3 worm cellular contexts compared by ENCODE assay signal in the genomic region with DNA sequence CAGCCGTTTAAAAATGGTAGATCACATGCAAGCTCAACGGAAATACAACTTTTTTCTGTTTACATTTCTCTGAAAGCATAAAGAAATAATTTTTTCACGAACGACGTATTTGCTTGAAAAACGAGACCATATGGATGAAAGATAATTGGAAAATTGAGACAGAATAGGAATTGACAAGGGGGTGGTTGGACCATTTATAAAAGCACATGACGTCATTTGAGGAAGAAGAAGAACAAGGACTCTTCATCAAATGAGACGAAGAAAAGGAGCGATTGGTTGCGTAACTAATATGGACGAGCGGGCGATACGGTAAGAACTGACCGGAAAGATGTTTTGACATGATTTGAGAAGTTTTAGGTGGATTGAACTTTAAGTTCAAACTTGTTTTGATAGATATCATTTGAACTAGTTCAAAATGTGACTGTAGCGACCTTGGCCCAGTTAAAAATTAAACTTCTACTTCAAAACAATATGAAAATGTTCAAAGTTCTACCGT.
TF ChIP-seq lines count a peak whose summit lies in the region.

No protein-coding gene starts in this region.

TF ChIP-seq in whole organism, L1 larva, 84 proteins besides CTCF, POLR2A, EP300 and RAD21 (continued from another document):
- TF ChIP-seq grh-1 (GFP tag; IDR thresholded peaks at IDR 0.05; lab: Robert Waterston, UW) (peak; percentile 52; the same call in 1 of the 2 replicates), Y116A8C.19 (tag; optimal IDR thresholded peaks at IDR 0.05; lab: Kevin White, UChicago; ENCODE audit: borderline replicate concordance) (no peak), lin-15B (tag; optimal IDR thresholded peaks at IDR 0.05; lab: Kevin White, UChicago) (no peak), fkh-10 (GFP tag; optimal IDR thresholded peaks at IDR 0.05; lab: Kevin White, UChicago) (no peak), snpc-4 (tag; optimal IDR thresholded peaks at IDR 0.05; lab: Kevin White, UChicago) (no peak), mab-9 (GFP tag; IDR thresholded peaks at IDR 0.05; lab: Robert Waterston, UW) (peak; percentile 46; the same call in 1 of the 2 replicates), egl-27 (tag; optimal IDR thresholded peaks at IDR 0.05; lab: Kevin White, UChicago) (no peak), ces-1 (GFP tag; optimal IDR thresholded peaks at IDR 0.05; lab: Kevin White, UChicago) (no peak), aly-2 (tag; optimal IDR thresholded peaks at IDR 0.05; lab: Kevin White, UChicago) (no peak), nhr-85 (tag; lab: Kevin White, UChicago) (peak; percentile 91), alr-1 (tag; optimal IDR thresholded peaks at IDR 0.05; lab: Kevin White, UChicago; ENCODE audit: borderline replicate concordance) (no peak), C34B4.2 (tag; optimal IDR thresholded peaks at IDR 0.05; lab: Kevin White, UChicago) (no peak), unc-98 (GFP tag; IDR thresholded peaks at IDR 0.05; lab: Robert Waterston, UW) (no peak), mef-2 (tag; optimal IDR thresholded peaks at IDR 0.05; lab: Kevin White, UChicago) (no peak), hlh-17 (GFP tag; optimal IDR thresholded peaks at IDR 0.05; lab: Kevin White, UChicago; ENCODE audit: borderline replicate concordance) (no peak), nhr-90 (tag; optimal IDR thresholded peaks at IDR 0.05; lab: Kevin White, UChicago; ENCODE audit: poor library complexity) (peak; percentile 11), tbx-2 (tag; optimal IDR thresholded peaks at IDR 0.05; lab: Kevin White, UChicago) (peak; percentile 67), efl-1 (optimal IDR thresholded peaks at IDR 0.05; lab: Kevin White, UChicago) (peak in 1 of 2 experiments; percentile 7), efl-1 (GFP tag; optimal IDR thresholded peaks at IDR 0.05 in 1 of 2; lab: Kevin White, UChicago) (peak; percentile 14 to 93), fkh-4 (tag; optimal IDR thresholded peaks at IDR 0.05; lab: Kevin White, UChicago; ENCODE audit: borderline replicate concordance) (no peak), ceh-63 (GFP tag; optimal IDR thresholded peaks at IDR 0.05; lab: Kevin White, UChicago) (no peak)
TF ChIP-seq in whole organism, L1 larva: peak in this region for 31.

TF ChIP-seq in whole organism, L4 larva, 104 proteins besides CTCF, POLR2A, EP300 and RAD21 (continued from another document):
- peak in 1 of 2 experiments; percentile 90 for TF ChIP-seq unc-62 (GFP tag; optimal IDR thresholded peaks at IDR 0.05 in 1 of 2; lab: Kevin White, UChicago)
- TF ChIP-seq unc-62 (tag; optimal IDR thresholded peaks at IDR 0.05; lab: Kevin White, UChicago): no peak
- TF ChIP-seq nhr-28 (tag; optimal IDR thresholded peaks at IDR 0.05; lab: Kevin White, UChicago): peak; percentile 28
- no peak for TF ChIP-seq zip-11 (GFP tag; IDR thresholded peaks at IDR 0.05; lab: Robert Waterston, UW)
- peak; percentile 7 for TF ChIP-seq nhr-6 (tag; optimal IDR thresholded peaks at IDR 0.05; lab: Kevin White, UChicago)
- TF ChIP-seq attf-4 (tag; optimal IDR thresholded peaks at IDR 0.05; lab: Kevin White, UChicago): no peak
- peak; percentile 48 for TF ChIP-seq dve-1 (tag; optimal IDR thresholded peaks at IDR 0.05; lab: Kevin White, UChicago; ENCODE audit: insufficient read depth)
- no peak for TF ChIP-seq Y5F2A.4 (GFP tag; optimal IDR thresholded peaks at IDR 0.05; lab: Kevin White, UChicago)
- no peak for TF ChIP-seq dpl-1 (GFP tag; optimal IDR thresholded peaks at IDR 0.05; lab: Kevin White, UChicago)
- no peak for TF ChIP-seq madf-5 (GFP tag; IDR thresholded peaks at IDR 0.05; lab: Robert Waterston, UW)
- TF ChIP-seq mep-1 (tag; optimal IDR thresholded peaks at IDR 0.05; lab: Kevin White, UChicago): peak; percentile 14
- no peak for TF ChIP-seq nhr-42 (GFP tag; IDR thresholded peaks at IDR 0.05; lab: Robert Waterston, UW)
- TF ChIP-seq nhr-25 (tag; optimal IDR thresholded peaks at IDR 0.05; lab: Kevin White, UChicago; ENCODE audit: borderline replicate concordance, insufficient read depth): no peak
- no peak for TF ChIP-seq dmd-8 (GFP tag; IDR thresholded peaks at IDR 0.05; lab: Robert Waterston, UW)
- no peak for TF ChIP-seq unc-130 (GFP tag; optimal IDR thresholded peaks at IDR 0.05; lab: Kevin White, UChicago)
- TF ChIP-seq spr-1 (tag; optimal IDR thresholded peaks at IDR 0.05; lab: Kevin White, UChicago): no peak
- TF ChIP-seq ztf-11 (tag; optimal IDR thresholded peaks at IDR 0.05; lab: Kevin White, UChicago): no peak
- no peak for TF ChIP-seq lir-3 (tag; optimal IDR thresholded peaks at IDR 0.05; lab: Kevin White, UChicago)
- no peak for TF ChIP-seq unc-39 (tag; optimal IDR thresholded peaks at IDR 0.05; lab: Kevin White, UChicago)
- TF ChIP-seq tra-1 (GFP tag; IDR thresholded peaks at IDR 0.05; lab: Robert Waterston, UW): 0 out of 2 replicates have a peak, but pooled peaks have one; percentile 10
- TF ChIP-seq zfp-3 (GFP tag; conservative IDR thresholded peaks at IDR 0.05; lab: Robert Waterston, UW): no peak; the same call in 1 of the 2 replicates
- TF ChIP-seq D1046.2 (GFP tag; IDR thresholded peaks at IDR 0.05; lab: Robert Waterston, UW): 0 out of 2 replicates have a peak, but pooled peaks have one; percentile 15

TF ChIP-seq in whole organism, young adult, 124 proteins besides CTCF, POLR2A, EP300 and RAD21 (continued from another document):
- TF ChIP-seq F23B12.7 (tag; optimal IDR thresholded peaks at IDR 0.05; lab: Kevin White, UChicago; ENCODE audit: insufficient read depth) (no peak), bed-1 (GFP tag; IDR thresholded peaks at IDR 0.05; lab: Robert Waterston, UW) (no peak), ceh-58 (GFP tag; IDR thresholded peaks at IDR 0.05; lab: Robert Waterston, UW) (no peak), F55B11.4 (tag; optimal IDR thresholded peaks at IDR 0.05; lab: Kevin White, UChicago; ENCODE audit: borderline replicate concordance, insufficient read depth) (no peak)
